Worm (Caenorhabditis elegans): ENCODE measurements around the gene mrpl-37.

mrpl-37 gene

DNA sequence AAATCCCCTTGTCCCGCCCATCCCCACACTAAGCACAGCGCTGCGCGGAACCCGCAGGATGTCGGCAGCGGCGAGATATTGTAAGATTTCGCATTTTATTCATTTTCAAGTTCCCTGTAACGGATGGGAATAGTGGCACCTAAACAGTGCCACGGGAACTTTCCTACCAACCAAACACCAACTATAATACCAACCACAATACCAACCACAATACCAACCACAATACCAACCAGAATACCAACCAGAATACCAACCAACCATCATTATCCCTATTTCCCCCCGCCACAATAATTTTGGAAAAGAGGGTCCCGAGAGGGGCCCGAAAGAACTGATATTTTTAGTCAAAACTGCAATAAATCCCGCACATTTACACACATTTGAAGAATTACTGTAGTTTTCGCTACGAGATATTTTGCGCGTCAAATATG lies 52.9 kb downstream of the mrpl-37 start:
- no peak for TF ChIP-seq pes-1 (GFP tag; IDR thresholded peaks at IDR 0.05)
- TF ChIP-seq ceh-13 (GFP tag; optimal IDR thresholded peaks at IDR 0.05): no peak
- peak; percentile 61 for TF ChIP-seq ama-1 (optimal IDR thresholded peaks at IDR 0.05)
- peak; percentile 8 for TF ChIP-seq hmg-4 (GFP tag; optimal IDR thresholded peaks at IDR 0.05)
- TF ChIP-seq tbx-37 (GFP tag; conservative IDR thresholded peaks at IDR 0.05): no peak
- no peak for TF ChIP-seq tbx-11 (GFP tag; IDR thresholded peaks at IDR 0.05)
- TF ChIP-seq ceh-36 (tag; optimal IDR thresholded peaks at IDR 0.05): no peak
- no peak for TF ChIP-seq scrt-1 (GFP tag; IDR thresholded peaks at IDR 0.05)
- TF ChIP-seq aly-1 (tag; optimal IDR thresholded peaks at IDR 0.05): no peak

DNA sequence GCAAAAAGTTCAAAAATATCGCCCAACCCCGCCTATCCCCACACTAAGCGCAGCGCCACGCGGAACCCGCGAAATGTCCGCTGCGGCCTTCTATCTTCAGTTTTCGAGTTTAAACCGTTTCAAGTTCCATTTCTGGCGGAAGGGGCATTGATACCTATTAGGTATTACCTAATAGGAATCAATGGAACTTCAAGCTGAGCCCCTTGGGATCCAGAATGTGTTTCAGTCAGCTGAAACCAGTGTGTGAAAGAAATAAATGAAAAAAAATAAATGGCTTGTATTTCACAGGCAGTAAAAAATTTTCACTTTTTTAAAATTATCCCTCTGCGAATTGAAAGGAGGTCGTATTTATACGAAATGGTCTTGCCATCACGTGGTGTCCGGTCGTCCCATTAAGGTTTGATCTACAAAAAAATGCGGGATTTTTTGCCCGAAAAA lies 53.7 kb downstream of the mrpl-37 start:
- TF ChIP-seq ama-1 (optimal IDR thresholded peaks at IDR 0.05) (no peak), pes-1 (GFP tag; IDR thresholded peaks at IDR 0.05) (no peak), hmbx-1 (tag; optimal IDR thresholded peaks at IDR 0.05) (no peak), tra-4 (tag; optimal IDR thresholded peaks at IDR 0.05) (no peak), F13C5.2 (tag; optimal IDR thresholded peaks at IDR 0.05) (no peak), hnd-1 (tag; optimal IDR thresholded peaks at IDR 0.05) (no peak), ceh-13 (GFP tag; optimal IDR thresholded peaks at IDR 0.05) (no peak), ets-7 (tag; optimal IDR thresholded peaks at IDR 0.05) (no peak), hmg-4 (GFP tag; optimal IDR thresholded peaks at IDR 0.05) (no peak), scrt-1 (GFP tag; IDR thresholded peaks at IDR 0.05) (no peak), tbx-37 (GFP tag; conservative IDR thresholded peaks at IDR 0.05) (no peak), aly-1 (tag; optimal IDR thresholded peaks at IDR 0.05) (no peak), sea-1 (GFP tag; conservative IDR thresholded peaks at IDR 0.05) (no peak), B0310.2 (tag; optimal IDR thresholded peaks at IDR 0.05) (no peak)

Measured in whole organism, early embryonic.